Fruit fly (Drosophila melanogaster) whole organism, embryonic: ENCODE results near the gene CG42393.

Experiments used
- Atf3 ChIP-seq: fragments of 200-800 bp; sonication (Bioruptor generic); optimal IDR thresholded peaks from 3 replicates; lab custom pipeline; 2016; ENCODE audit warnings: missing biosample characterization, missing genetic modification characterization
- CG10147 ChIP-seq: fragments of 200-800 bp; sonication (Bioruptor generic); optimal IDR thresholded peaks from 2 replicates; lab custom pipeline; 2019; ENCODE audit warnings: missing biosample characterization, mild to moderate bottlenecking, missing genetic modification characterization, moderate library complexity
- CG10654 ChIP-seq: fragments of 200-800 bp; sonication (Bioruptor generic); optimal IDR thresholded peaks from 2 replicates; lab custom pipeline; 2016; ENCODE audit warnings: missing biosample characterization, missing genetic modification characterization
- CG10959 ChIP-seq: fragments of 200-800 bp; sonication (Bioruptor generic); IDR thresholded peaks from 2 replicates; pipeline ENCODE4 v1.3.6; 2022; ENCODE audit warnings: missing biosample characterization, missing genetic modification characterization
- CG11560 ChIP-seq: fragments of 200-800 bp; sonication (Bioruptor generic); IDR thresholded peaks from 3 replicates; pipeline ENCODE4 v1.3.6; 2022; ENCODE audit warnings: missing biosample characterization, missing genetic modification characterization
- CG11696 ChIP-seq: fragments of 200-800 bp; sonication (Bioruptor generic); IDR thresholded peaks from 2 replicates; pipeline ENCODE4 v1.3.6; 2022; ENCODE audit warnings: missing biosample characterization, missing genetic modification characterization
- CG12299 ChIP-seq: fragments of 200-800 bp; sonication (Bioruptor generic); optimal IDR thresholded peaks from 2 replicates; lab custom pipeline; 2018; ENCODE audit warnings: missing biosample characterization, mild to moderate bottlenecking, missing genetic modification characterization
- CG13424 ChIP-seq: fragments of 200-800 bp; sonication (Bioruptor generic); optimal IDR thresholded peaks from 2 replicates; lab custom pipeline; 2019; ENCODE audit warnings: missing biosample characterization, mild to moderate bottlenecking, missing genetic modification characterization, moderate library complexity
- CG13775 ChIP-seq: fragments of 200-800 bp; sonication (Bioruptor generic); optimal IDR thresholded peaks from 3 replicates; lab custom pipeline; 2017; ENCODE audit warnings: missing biosample characterization, mild to moderate bottlenecking, missing genetic modification characterization
- CG1602 ChIP-seq: fragments of 200-800 bp; sonication (Bioruptor generic); optimal IDR thresholded peaks from 3 replicates; lab custom pipeline; 2016; ENCODE audit warnings: missing biosample characterization, missing genetic modification characterization
- CG18619 ChIP-seq: fragments of 200-800 bp; sonication (Bioruptor generic); optimal IDR thresholded peaks from 3 replicates; lab custom pipeline; 2017; ENCODE audit warnings: missing biosample characterization, mild to moderate bottlenecking, missing genetic modification characterization
- CG2129 ChIP-seq: fragments of 200-800 bp; sonication (Bioruptor generic); IDR thresholded peaks from 2 replicates; pipeline ENCODE4 v1.3.6; 2022; ENCODE audit warnings: missing biosample characterization, missing genetic modification characterization; ENCODE audit not compliant: partially characterized antibody
- CG30020 ChIP-seq: fragments of 200-800 bp; optimal IDR thresholded peaks from 2 replicates; lab custom pipeline; 2019; ENCODE audit warnings: missing biosample characterization, mild to moderate bottlenecking, missing genetic modification characterization, moderate library complexity
- CG33557 ChIP-seq: fragments of 200-800 bp; sonication (Bioruptor generic); optimal IDR thresholded peaks from 2 replicates; lab custom pipeline; 2019; ENCODE audit warnings: missing biosample characterization, mild to moderate bottlenecking, missing genetic modification characterization, moderate library complexity
- CG42726 ChIP-seq: fragments of 200-800 bp; sonication (Bioruptor generic); IDR thresholded peaks from 2 replicates; pipeline ENCODE4 v1.3.6; 2022; ENCODE audit warnings: missing biosample characterization, missing genetic modification characterization; ENCODE audit not compliant: partially characterized antibody
- CG7745 ChIP-seq: fragments of 200-800 bp; sonication (Bioruptor generic); optimal IDR thresholded peaks from 2 replicates; lab custom pipeline; 2018; ENCODE audit warnings: missing biosample characterization, mild to moderate bottlenecking, missing genetic modification characterization, moderate library complexity
- CG7928 ChIP-seq: fragments of 200-800 bp; sonication (Bioruptor generic); optimal IDR thresholded peaks from 2 replicates; lab custom pipeline; 2017; ENCODE audit warnings: missing biosample characterization, mild to moderate bottlenecking, missing genetic modification characterization
- CG7987 ChIP-seq: fragments of 200-800 bp; sonication (Bioruptor generic); optimal IDR thresholded peaks from 2 replicates; lab custom pipeline; 2018; ENCODE audit warnings: missing biosample characterization, mild to moderate bottlenecking, missing genetic modification characterization, moderate library complexity
- CG8290 ChIP-seq, 3 experiments: fragments of 200-800 bp; sonication (Bioruptor generic); optimal IDR thresholded peaks; 2 replicates each; lab custom pipeline; 2016 to 2019; ENCODE audit warnings: missing biosample characterization in 3 of 3, missing genetic modification characterization in 3 of 3, mild to moderate bottlenecking in 2 of 3, moderate library complexity in 1 of 3
- Camta ChIP-seq: fragments of 200-800 bp; sonication (Bioruptor generic); optimal IDR thresholded peaks from 2 replicates; lab custom pipeline; 2016; ENCODE audit warnings: missing biosample characterization, missing genetic modification characterization
- CrebB ChIP-seq: fragments of 200-800 bp; sonication (Bioruptor generic); optimal IDR thresholded peaks from 3 replicates; lab custom pipeline; 2018; ENCODE audit warnings: missing biosample characterization, mild to moderate bottlenecking, missing genetic modification characterization
- Drgx ChIP-seq: fragments of 200-800 bp; sonication (Bioruptor generic); IDR thresholded peaks from 2 replicates; pipeline ENCODE4 v1.3.6; 2022; ENCODE audit warnings: missing biosample characterization, missing genetic modification characterization
- Hr51 ChIP-seq, 2 experiments: fragments of 200-800 bp; sonication (Bioruptor generic); optimal IDR thresholded peaks; 2 replicates in 1 of 2; 3 replicates in 1 of 2; lab custom pipeline; 2016 to 2018; ENCODE audit warnings: missing biosample characterization in 2 of 2, missing genetic modification characterization in 2 of 2, mild to moderate bottlenecking in 1 of 2, moderate library complexity in 1 of 2
- Hr78 ChIP-seq, 2 experiments: fragments of 200-800 bp in 1 of 2; fragments of >200 bp in 1 of 2; sonication (Bioruptor generic) in 1 of 2; optimal IDR thresholded peaks; 2 replicates each; lab custom pipeline; 2017 to 2019; ENCODE audit warnings: missing biosample characterization in 2 of 2, missing genetic modification characterization in 2 of 2, mild to moderate bottlenecking in 1 of 2, moderate library complexity in 1 of 2
- MESR4 ChIP-seq: fragments of 200-800 bp; sonication (Bioruptor generic); optimal IDR thresholded peaks from 2 replicates; lab custom pipeline; 2018; ENCODE audit warnings: missing biosample characterization, mild to moderate bottlenecking, missing genetic modification characterization, moderate library complexity
- Med ChIP-seq: fragments of 200-800 bp; sonication (Bioruptor generic); peaks from one replicate; lab custom pipeline; 2016; ENCODE audit warnings: missing biosample characterization, missing genetic modification characterization, mild to moderate bottlenecking, inconsistent platforms, moderate library complexity
- Neu2 ChIP-seq: fragments of 200-800 bp; sonication (Bioruptor generic); optimal IDR thresholded peaks from 3 replicates; lab custom pipeline; 2016; ENCODE audit warnings: missing biosample characterization, missing genetic modification characterization, borderline replicate concordance
- Ptx1 ChIP-seq: fragments of 200-800 bp; sonication (Bioruptor generic); IDR thresholded peaks from 2 replicates; pipeline ENCODE4 v1.3.6; 2022; ENCODE audit warnings: missing biosample characterization, missing genetic modification characterization
- Ravus ChIP-seq: fragments of 200-800 bp; sonication (Bioruptor generic); IDR thresholded peaks from 2 replicates; pipeline ENCODE4 v1.3.6; 2022; ENCODE audit warnings: missing biosample characterization, missing genetic modification characterization
- Scr ChIP-seq: fragments of 200-800 bp; sonication (Bioruptor generic); IDR thresholded peaks from 2 replicates; pipeline ENCODE4 v1.3.6; 2022; ENCODE audit warnings: missing biosample characterization, missing genetic modification characterization; ENCODE audit not compliant: partially characterized antibody
- Stat92E ChIP-seq, 3 experiments: fragments of >200 bp in 2 of 3; fragments of 200-800 bp in 1 of 3; sonication (Bioruptor generic) in 1 of 3; optimal IDR thresholded peaks; 2 replicates each; lab custom pipeline; 2017 to 2019; ENCODE audit warnings: missing biosample characterization in 3 of 3, missing genetic modification characterization in 3 of 3, mild to moderate bottlenecking in 1 of 3, moderate library complexity in 1 of 3
- Xrp1 ChIP-seq: fragments of 200-800 bp; sonication (Bioruptor generic); IDR thresholded peaks from 2 replicates; pipeline ENCODE4 v1.3.6; 2022; ENCODE audit warnings: missing biosample characterization, missing genetic modification characterization
- al ChIP-seq: fragments of 200-800 bp; sonication (Bioruptor generic); IDR thresholded peaks from 2 replicates; pipeline ENCODE4 v1.3.6; 2022; ENCODE audit warnings: missing biosample characterization, missing genetic modification characterization
- bsh ChIP-seq, 2 experiments: fragments of 200-800 bp; sonication (Bioruptor generic); optimal IDR thresholded peaks; 2 replicates each; lab custom pipeline; 2017 to 2018; ENCODE audit warnings: mild to moderate bottlenecking in 2 of 2, missing biosample characterization in 2 of 2, missing genetic modification characterization in 2 of 2, moderate library complexity in 1 of 2
- cato ChIP-seq: fragments of 200-800 bp; sonication (Bioruptor generic); optimal IDR thresholded peaks from 2 replicates; lab custom pipeline; 2016; ENCODE audit warnings: missing biosample characterization, missing genetic modification characterization, borderline replicate concordance
- dati ChIP-seq: fragments of 200-800 bp; sonication (Bioruptor generic); IDR thresholded peaks from 2 replicates; pipeline ENCODE4 v1.3.6; 2022; ENCODE audit warnings: missing biosample characterization, missing genetic modification characterization
- fd3F ChIP-seq: fragments of 200-800 bp; sonication (Bioruptor generic); optimal IDR thresholded peaks from 2 replicates; lab custom pipeline; 2018; ENCODE audit warnings: missing biosample characterization, mild to moderate bottlenecking, missing genetic modification characterization, moderate library complexity
- fd96Cb ChIP-seq: fragments of 200-800 bp; sonication (Bioruptor generic); optimal IDR thresholded peaks from 2 replicates; lab custom pipeline; 2018; ENCODE audit warnings: missing biosample characterization, mild to moderate bottlenecking, missing genetic modification characterization, moderate library complexity
- gsb ChIP-seq: fragments of 200-800 bp; sonication (Bioruptor generic); IDR thresholded peaks from 2 replicates; pipeline ENCODE4 v1.3.6; 2022; ENCODE audit warnings: missing biosample characterization, missing genetic modification characterization
- her ChIP-seq: fragments of 200-800 bp; sonication (Bioruptor generic); optimal IDR thresholded peaks from 2 replicates; lab custom pipeline; 2016; ENCODE audit warnings: missing biosample characterization, missing genetic modification characterization
- knrl ChIP-seq: fragments of 200-800 bp; sonication (Bioruptor generic); IDR thresholded peaks from 3 replicates; pipeline ENCODE4 v1.3.6; 2022; ENCODE audit warnings: missing biosample characterization, missing genetic modification characterization; ENCODE audit not compliant: partially characterized antibody
- org-1 ChIP-seq: fragments of 200-800 bp; sonication (Bioruptor generic); optimal IDR thresholded peaks from 2 replicates; lab custom pipeline; 2017; ENCODE audit warnings: missing biosample characterization, missing genetic modification characterization
- repo ChIP-seq: fragments of 200-800 bp; sonication (Bioruptor generic); optimal IDR thresholded peaks from 2 replicates; lab custom pipeline; 2016; ENCODE audit warnings: missing biosample characterization, missing genetic modification characterization
- salm ChIP-seq: fragments of 200-800 bp; sonication (Bioruptor generic); optimal IDR thresholded peaks from 2 replicates; lab custom pipeline; 2018; ENCODE audit warnings: missing biosample characterization, mild to moderate bottlenecking, missing genetic modification characterization
- vfl ChIP-seq: fragments of 200-800 bp; sonication (Bioruptor generic); optimal IDR thresholded peaks from 2 replicates; lab custom pipeline; 2016; ENCODE audit warnings: missing biosample characterization, missing genetic modification characterization
- wor ChIP-seq: fragments of 200-800 bp; sonication (Bioruptor generic); IDR thresholded peaks from 2 replicates; pipeline ENCODE4 v1.3.6; 2022; ENCODE audit warnings: missing biosample characterization, missing genetic modification characterization
- z ChIP-seq: fragments of 200-800 bp; sonication (Bioruptor generic); IDR thresholded peaks from 3 replicates; pipeline ENCODE4 v1.3.6; 2022; ENCODE audit warnings: missing biosample characterization, missing genetic modification characterization

The CG42393 gene

DNA sequence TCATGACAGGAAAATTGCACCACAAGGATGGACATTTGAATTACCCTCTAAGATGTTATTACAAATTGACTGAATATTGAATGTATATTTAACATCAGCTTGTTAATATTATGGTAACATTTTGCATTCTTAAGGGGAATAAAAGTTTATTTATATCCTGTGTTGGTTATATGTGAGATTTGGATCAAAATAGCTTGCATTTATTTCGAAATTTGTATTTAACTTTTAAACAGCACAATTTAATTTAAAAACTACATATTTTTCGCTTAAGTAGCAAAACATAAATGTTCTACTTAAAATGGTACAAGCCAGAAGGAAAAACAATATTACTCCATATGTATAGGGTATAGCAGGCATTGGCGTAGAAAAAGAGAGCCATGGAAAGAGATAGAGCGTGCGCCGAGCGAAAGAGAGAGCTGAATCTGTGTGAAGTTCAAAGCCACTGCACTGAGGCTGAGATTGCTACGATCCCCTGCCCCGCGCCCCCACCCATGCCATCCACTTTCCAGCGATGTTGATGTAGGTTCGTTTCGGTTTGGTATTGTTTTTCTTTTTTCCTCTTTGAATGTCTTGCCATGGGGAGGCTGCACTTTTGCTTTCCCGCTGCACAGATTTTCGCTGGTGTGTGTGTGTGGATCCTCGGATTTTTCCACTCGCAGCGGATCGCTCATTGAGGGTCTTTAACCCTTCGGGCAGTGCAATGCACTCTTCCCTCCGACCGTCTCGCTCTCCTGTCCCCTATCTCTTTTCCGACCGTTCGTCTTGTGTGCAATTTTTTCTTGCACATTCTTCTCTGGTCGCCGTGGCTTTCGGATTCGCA lies 37.3 kb upstream of the CG42393 start (continued):
- TF ChIP-seq CG33557 (GFP tag; lab: Kevin White, UChicago) (peak; percentile 97), CG30020 (tag; lab: Kevin White, UChicago) (peak; percentile 77), al (no peak), CG11560 (tag; lab: Robert Waterston, UW) (no peak), vfl (no peak), CG12299 (tag; lab: Kevin White, UChicago) (no peak), bsh (GFP tag; optimal IDR thresholded peaks at IDR 0.05; lab: Kevin White, UChicago) (peak; percentile 88), CG10147 (GFP tag; lab: Kevin White, UChicago) (peak; percentile 34), CG18619 (GFP tag; lab: Kevin White, UChicago) (peak; percentile 79), Drgx (GFP tag; lab: Robert Waterston, UW) (peak; percentile 69; the same call in 1 of the 2 replicates), Med (GFP tag; lab: Kevin White, UChicago) (peak; percentile 73), CG7928 (GFP tag; lab: Kevin White, UChicago) (no peak), Atf3 (GFP tag; lab: Kevin White, UChicago) (peak; percentile 56), her (GFP tag; lab: Kevin White, UChicago) (peak; percentile 32), Scr (GFP tag; lab: Robert Waterston, UW) (no peak), MESR4 (GFP tag; lab: Kevin White, UChicago) (no peak), CG7987 (GFP tag; lab: Kevin White, UChicago) (peak; percentile 36), CG42726 (no peak), org-1 (GFP tag; lab: Kevin White, UChicago) (peak; percentile 73), CG11696 (GFP tag; lab: Robert Waterston, UW) (0 out of 2 replicates have a peak, but pooled peaks have one; percentile 13), repo (peak; percentile 47), CG13424 (tag; lab: Kevin White, UChicago) (peak; percentile 90), z (GFP tag; lab: Robert Waterston, UW) (peak; percentile 79), knrl (no peak), fd96Cb (tag; lab: Kevin White, UChicago) (peak; percentile 88), CG2129 (GFP tag; lab: Robert Waterston, UW) (no peak), Ravus (no peak), fd3F (GFP tag; lab: Kevin White, UChicago) (peak; percentile 26), Ptx1 (peak; percentile 61), Hr78 (GFP tag; optimal IDR thresholded peaks at IDR 0.05; lab: Kevin White, UChicago) (peak in 1 of 2 experiments; percentile 70), cato (peak; percentile 53), gsb (GFP tag; lab: Robert Waterston, UW) (no peak), wor (GFP tag; lab: Robert Waterston, UW) (peak; percentile 40; the same call in 1 of the 2 replicates), Stat92E (GFP tag; optimal IDR thresholded peaks at IDR 0.05; lab: Kevin White, UChicago) (peak in 1 of 3 experiments; percentile 84), CG8290 (GFP tag; optimal IDR thresholded peaks at IDR 0.05; lab: Kevin White, UChicago) (peak; percentile 65), CG8290 (tag; optimal IDR thresholded peaks at IDR 0.05; lab: Kevin White, UChicago) (peak in 1 of 2 experiments; percentile 81), CrebB (peak; percentile 55), Neu2 (peak; percentile 52), Camta (GFP tag; lab: Kevin White, UChicago) (peak; percentile 86), CG10959 (GFP tag; lab: Robert Waterston, UW) (no peak), CG10654 (peak; percentile 64), salm (peak; percentile 72), dati (GFP tag; lab: Robert Waterston, UW) (no peak), CG1602 (GFP tag; lab: Kevin White, UChicago) (peak; percentile 89), CG7745 (tag; lab: Kevin White, UChicago) (no peak), Hr51 (GFP tag; optimal IDR thresholded peaks at IDR 0.05; lab: Kevin White, UChicago) (peak; percentile 35 to 74), CG13775 (GFP tag; lab: Kevin White, UChicago) (peak; percentile 90), Xrp1 (GFP tag; lab: Robert Waterston, UW) (peak; percentile 88)
